Worm (Caenorhabditis elegans): ENCODE measurements around the gene M117.1.
A peak's percentile ranks its signal among the peaks of the same experiment; 100 is the strongest.

Gene M117.1

ce11 chrIV:11779028-11779427, 35.0 kb upstream of the M117.1 start, which contains the start of gene lpr-2:
TSS of gene lpr-2 (plus strand) at chrIV:11779216.
- no peak for TF ChIP-seq elt-2 (tag; optimal IDR thresholded peaks at IDR 0.05)
- TF ChIP-seq fos-1 (tag; optimal IDR thresholded peaks at IDR 0.05) = no peak
- TF ChIP-seq nhr-237 (tag; optimal IDR thresholded peaks at IDR 0.05) = no peak
- TF ChIP-seq fkh-10 (GFP tag; optimal IDR thresholded peaks at IDR 0.05) = no peak
- no peak for TF ChIP-seq ztf-4 (tag; optimal IDR thresholded peaks at IDR 0.05)
- TF ChIP-seq zag-1 (tag; optimal IDR thresholded peaks at IDR 0.05) = no peak
- no peak for TF ChIP-seq ceh-82 (tag; optimal IDR thresholded peaks at IDR 0.05)
- TF ChIP-seq ceh-16 (tag; optimal IDR thresholded peaks at IDR 0.05) = no peak
- no peak for TF ChIP-seq nhr-76 (tag; optimal IDR thresholded peaks at IDR 0.05)
- TF ChIP-seq R02D3.7 (tag; optimal IDR thresholded peaks at IDR 0.05) = no peak
- TF ChIP-seq ZK546.5 (tag; optimal IDR thresholded peaks at IDR 0.05) = no peak
- TF ChIP-seq jun-1 (tag; optimal IDR thresholded peaks at IDR 0.05) = no peak
- no peak for TF ChIP-seq tbx-2 (tag; optimal IDR thresholded peaks at IDR 0.05)
- TF ChIP-seq eor-1 (tag; optimal IDR thresholded peaks at IDR 0.05) = no peak
- no peak for TF ChIP-seq snpc-4 (tag; optimal IDR thresholded peaks at IDR 0.05)
- TF ChIP-seq nhr-77 (tag; optimal IDR thresholded peaks at IDR 0.05) = no peak

ce11 chrIV:11782846-11783245, 31.2 kb upstream of the M117.1 start:
- TF ChIP-seq ztf-11 (tag; optimal IDR thresholded peaks at IDR 0.05) = no peak
- TF ChIP-seq egl-27 (tag; optimal IDR thresholded peaks at IDR 0.05) = no peak
- TF ChIP-seq fkh-10 (GFP tag; optimal IDR thresholded peaks at IDR 0.05) = no peak
- no peak for TF ChIP-seq unc-62 (GFP tag; optimal IDR thresholded peaks at IDR 0.05)
- no peak for TF ChIP-seq ceh-28 (tag; optimal IDR thresholded peaks at IDR 0.05)
- TF ChIP-seq elt-1 (tag; optimal IDR thresholded peaks at IDR 0.05) = no peak

ce11 chrIV:11785064-11785840, 28.8 kb upstream of the M117.1 start:
- TF ChIP-seq nfya-1 (tag; optimal IDR thresholded peaks at IDR 0.05; ENCODE audit: insufficient read depth) (peak; percentile 2), elt-1 (tag; optimal IDR thresholded peaks at IDR 0.05) (no peak), fkh-10 (GFP tag; optimal IDR thresholded peaks at IDR 0.05) (peak; percentile 63), lin-39 (tag; optimal IDR thresholded peaks at IDR 0.05) (no peak), snpc-4 (tag; optimal IDR thresholded peaks at IDR 0.05) (no peak), lsy-12 (tag; optimal IDR thresholded peaks at IDR 0.05) (no peak)

- TF ChIP-seq egl-5 (tag; optimal IDR thresholded peaks at IDR 0.05) = peak; percentile 81
- no peak for TF ChIP-seq nhr-11 (tag; optimal IDR thresholded peaks at IDR 0.05)
These were observed 26.3 kb upstream of the M117.1 start for ce11 chrIV:11787793-11788192.

- TF ChIP-seq fos-1 (tag; optimal IDR thresholded peaks at IDR 0.05) = no peak
- TF ChIP-seq ceh-28 (tag; optimal IDR thresholded peaks at IDR 0.05) = no peak
- no peak for TF ChIP-seq egl-27 (tag; optimal IDR thresholded peaks at IDR 0.05)
- peak; percentile 40 for TF ChIP-seq nfya-1 (tag; optimal IDR thresholded peaks at IDR 0.05; ENCODE audit: insufficient read depth)
- TF ChIP-seq eor-1 (tag; optimal IDR thresholded peaks at IDR 0.05) = no peak
- no peak for TF ChIP-seq ceh-82 (tag; optimal IDR thresholded peaks at IDR 0.05)
- no peak for TF ChIP-seq nhr-25 (tag; optimal IDR thresholded peaks at IDR 0.05)
- no peak for TF ChIP-seq nhr-43 (tag; optimal IDR thresholded peaks at IDR 0.05; ENCODE audit: poor library complexity, severe bottlenecking)
- TF ChIP-seq jun-1 (tag; optimal IDR thresholded peaks at IDR 0.05) = no peak
- no peak for TF ChIP-seq ZK546.5 (tag; optimal IDR thresholded peaks at IDR 0.05)
- no peak for TF ChIP-seq R02D3.7 (tag; optimal IDR thresholded peaks at IDR 0.05)
- no peak for TF ChIP-seq unc-62 (GFP tag; optimal IDR thresholded peaks at IDR 0.05)
- TF ChIP-seq nhr-76 (tag; optimal IDR thresholded peaks at IDR 0.05) = no peak
- TF ChIP-seq snpc-4 (tag; optimal IDR thresholded peaks at IDR 0.05) = peak; percentile 1
- TF ChIP-seq nhr-77 (tag; optimal IDR thresholded peaks at IDR 0.05) = no peak
- TF ChIP-seq elt-3 (tag; optimal IDR thresholded peaks at IDR 0.05) = no peak
- no peak for TF ChIP-seq ama-1 (optimal IDR thresholded peaks at IDR 0.05)
- no peak for TF ChIP-seq pha-4 (tag; optimal IDR thresholded peaks at IDR 0.05)
- no peak for TF ChIP-seq mml-1 (tag; optimal IDR thresholded peaks at IDR 0.05)
- TF ChIP-seq unc-39 (tag; optimal IDR thresholded peaks at IDR 0.05) = no peak
- no peak for TF ChIP-seq lsy-12 (tag; optimal IDR thresholded peaks at IDR 0.05)
- TF ChIP-seq nhr-237 (tag; optimal IDR thresholded peaks at IDR 0.05) = no peak
- TF ChIP-seq mdl-1 (tag; optimal IDR thresholded peaks at IDR 0.05) = no peak
- TF ChIP-seq fkh-10 (GFP tag; optimal IDR thresholded peaks at IDR 0.05) = peak; percentile 84
- TF ChIP-seq nhr-12 (tag; optimal IDR thresholded peaks at IDR 0.05) = no peak
- no peak for TF ChIP-seq ztf-11 (tag; optimal IDR thresholded peaks at IDR 0.05)
- no peak for TF ChIP-seq lin-39 (tag; optimal IDR thresholded peaks at IDR 0.05)
These were observed 25.6 kb upstream of the M117.1 start for ce11 chrIV:11788383-11788963.
